Fruit fly (Drosophila melanogaster): ENCODE data around the gene alpha-Est9.
A peak's percentile ranks its signal among the peaks of the same experiment; 100 is the strongest.

alpha-Est9 gene

DNA sequence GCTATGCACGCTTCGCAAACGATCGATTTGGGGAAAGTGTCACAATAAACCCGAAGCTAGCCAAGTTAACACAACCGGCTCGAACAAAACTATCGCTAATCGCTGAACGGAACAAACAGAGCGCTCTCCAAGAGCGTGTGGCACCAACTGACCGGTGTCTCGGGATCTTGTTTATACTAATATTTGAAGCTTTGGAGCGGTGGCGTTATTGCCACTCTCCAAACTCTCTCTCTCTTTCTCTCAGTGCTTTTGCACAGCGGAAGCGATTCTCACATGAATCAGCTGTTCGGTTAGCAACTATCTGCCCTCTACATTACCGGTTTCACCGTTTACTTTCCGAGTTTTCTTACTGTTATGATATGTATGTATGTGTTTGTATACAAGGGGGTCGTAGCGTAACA, 13.4 kb downstream of the alpha-Est9 start:
- TF ChIP-seq pad (GFP tag; optimal IDR thresholded peaks at IDR 0.05) (peak; percentile 81), Clk (GFP tag; optimal IDR thresholded peaks at IDR 0.05) (no peak), kay (GFP tag; ENCODE audit: borderline replicate concordance) (no peak), cic (GFP tag; optimal IDR thresholded peaks at IDR 0.05) (peak; percentile 7), CG33017 (tag; optimal IDR thresholded peaks at IDR 0.05) (peak; percentile 31), cnc (optimal IDR thresholded peaks at IDR 0.05) (no peak), CG11617 (GFP tag; optimal IDR thresholded peaks at IDR 0.05) (no peak), tj (GFP tag; optimal IDR thresholded peaks at IDR 0.05) (no peak), Mnt (GFP tag; optimal IDR thresholded peaks at IDR 0.05) (no peak), ovo (GFP tag; optimal IDR thresholded peaks at IDR 0.05) (peak; percentile 95), CG12768 (GFP tag; optimal IDR thresholded peaks at IDR 0.05) (peak; percentile 4), CG1620 (GFP tag; optimal IDR thresholded peaks at IDR 0.05) (no peak), bab1 (GFP tag; optimal IDR thresholded peaks at IDR 0.05) (peak; percentile 50), CG7101 (tag; optimal IDR thresholded peaks at IDR 0.05) (peak; percentile 30), Crg-1 (GFP tag; optimal IDR thresholded peaks at IDR 0.05) (peak; percentile 7)

DNA sequence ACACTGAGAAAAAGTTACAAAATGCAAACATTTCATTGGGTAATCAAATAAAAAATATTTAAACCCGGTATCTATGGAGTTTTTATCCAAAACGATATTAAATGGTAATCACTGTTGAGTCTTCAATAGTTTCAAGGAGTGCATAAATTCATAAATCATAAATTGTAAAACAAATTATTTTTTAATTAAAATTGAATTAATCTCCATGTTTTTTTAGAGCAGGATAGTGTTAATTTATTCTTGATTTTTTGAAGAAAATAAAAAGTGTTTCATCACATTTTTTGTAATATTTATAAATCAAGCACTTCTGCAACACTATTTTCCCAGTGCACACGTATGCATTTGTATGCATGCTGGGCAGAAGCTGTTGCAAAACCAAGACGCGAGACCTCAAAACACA, 14.0 kb downstream of the alpha-Est9 start:
- TF ChIP-seq Hr96 (GFP tag; optimal IDR thresholded peaks at IDR 0.05) (no peak), CG12768 (GFP tag; optimal IDR thresholded peaks at IDR 0.05) (no peak), bab1 (GFP tag; optimal IDR thresholded peaks at IDR 0.05) (peak; percentile 48), CG7045 (GFP tag; optimal IDR thresholded peaks at IDR 0.05) (no peak)

- TF ChIP-seq kay (GFP tag; ENCODE audit: borderline replicate concordance) (no peak), tj (GFP tag; optimal IDR thresholded peaks at IDR 0.05) (peak; percentile 33), CG11617 (GFP tag; optimal IDR thresholded peaks at IDR 0.05) (no peak), cic (GFP tag; optimal IDR thresholded peaks at IDR 0.05) (no peak), cnc (optimal IDR thresholded peaks at IDR 0.05) (peak; percentile 17 to 92)
Measured at dm6 chr3R:7489902-7490301, 15.0 kb downstream of the alpha-Est9 start.

dm6 chr3R:7475708-7476107, 29.2 kb downstream of the alpha-Est9 start:
- no peak for TF ChIP-seq cic (GFP tag; optimal IDR thresholded peaks at IDR 0.05)

dm6 chr3R:7474616-7475120, 30.2 kb downstream of the alpha-Est9 start:
- peak; percentile 87 for TF ChIP-seq CG7045 (GFP tag; optimal IDR thresholded peaks at IDR 0.05)
- peak; percentile 74 for TF ChIP-seq CG1620 (GFP tag; optimal IDR thresholded peaks at IDR 0.05)
- TF ChIP-seq Clk (GFP tag; optimal IDR thresholded peaks at IDR 0.05): peak; percentile 72
- peak; percentile 97 for TF ChIP-seq CG12768 (GFP tag; optimal IDR thresholded peaks at IDR 0.05)
- peak; percentile 48 for TF ChIP-seq CG5204 (GFP tag; optimal IDR thresholded peaks at IDR 0.05)
- TF ChIP-seq cic (GFP tag; optimal IDR thresholded peaks at IDR 0.05): peak; percentile 91
- peak; percentile 72 for TF ChIP-seq Crg-1 (GFP tag; optimal IDR thresholded peaks at IDR 0.05)
- peak; percentile 80 for TF ChIP-seq toe (GFP tag; optimal IDR thresholded peaks at IDR 0.05)
- TF ChIP-seq CG14711 (tag; optimal IDR thresholded peaks at IDR 0.05): peak; percentile 33
- peak; percentile 71 for TF ChIP-seq CG33017 (tag; optimal IDR thresholded peaks at IDR 0.05)
- TF ChIP-seq ovo (GFP tag; optimal IDR thresholded peaks at IDR 0.05): peak; percentile 87
- TF ChIP-seq kay (GFP tag; ENCODE audit: borderline replicate concordance): no peak
- peak; percentile 82 for TF ChIP-seq pad (GFP tag; optimal IDR thresholded peaks at IDR 0.05)
- peak; percentile 94 for TF ChIP-seq tj (GFP tag; optimal IDR thresholded peaks at IDR 0.05)
- no peak for TF ChIP-seq cnc (optimal IDR thresholded peaks at IDR 0.05)
- TF ChIP-seq Hr96 (GFP tag; optimal IDR thresholded peaks at IDR 0.05): peak; percentile 83
- TF ChIP-seq bab1 (GFP tag; optimal IDR thresholded peaks at IDR 0.05): peak; percentile 86
- TF ChIP-seq CG7101 (tag; optimal IDR thresholded peaks at IDR 0.05): peak; percentile 79
- TF ChIP-seq Mnt (GFP tag; optimal IDR thresholded peaks at IDR 0.05): peak; percentile 80
- TF ChIP-seq CG11617 (GFP tag; optimal IDR thresholded peaks at IDR 0.05): peak; percentile 62

dm6 chr3R:7473767-7474254, 31.1 kb downstream of the alpha-Est9 start, which contains the start of gene CG1142:
Gene CG1142 (minus strand): TSS chr3R:7473781.
- peak; percentile 94 for TF ChIP-seq CG11617 (GFP tag; optimal IDR thresholded peaks at IDR 0.05)
- peak; percentile 98 for TF ChIP-seq CG7045 (GFP tag; optimal IDR thresholded peaks at IDR 0.05)
- peak; percentile 92 for TF ChIP-seq Clk (GFP tag; optimal IDR thresholded peaks at IDR 0.05)
- TF ChIP-seq ovo (GFP tag; optimal IDR thresholded peaks at IDR 0.05): peak; percentile 84
- TF ChIP-seq bab1 (GFP tag; optimal IDR thresholded peaks at IDR 0.05): peak; percentile 99
- TF ChIP-seq tj (GFP tag; optimal IDR thresholded peaks at IDR 0.05): peak; percentile 79
- TF ChIP-seq pad (GFP tag; optimal IDR thresholded peaks at IDR 0.05): peak; percentile 85
- TF ChIP-seq cic (GFP tag; optimal IDR thresholded peaks at IDR 0.05): peak; percentile 29
- no peak for TF ChIP-seq cnc (optimal IDR thresholded peaks at IDR 0.05)
- peak; percentile 97 for TF ChIP-seq CG7101 (tag; optimal IDR thresholded peaks at IDR 0.05)
- TF ChIP-seq Hr96 (GFP tag; optimal IDR thresholded peaks at IDR 0.05): peak; percentile 89
- peak; percentile 92 for TF ChIP-seq toe (GFP tag; optimal IDR thresholded peaks at IDR 0.05)
- peak; percentile 94 for TF ChIP-seq CG14711 (tag; optimal IDR thresholded peaks at IDR 0.05)
- peak; percentile 89 for TF ChIP-seq kay (GFP tag; ENCODE audit: borderline replicate concordance)
- peak; percentile 64 for TF ChIP-seq Mnt (GFP tag; optimal IDR thresholded peaks at IDR 0.05)
- peak; percentile 94 for TF ChIP-seq CG1620 (GFP tag; optimal IDR thresholded peaks at IDR 0.05)
- peak; percentile 92 for TF ChIP-seq CG12768 (GFP tag; optimal IDR thresholded peaks at IDR 0.05)
- peak; percentile 94 for TF ChIP-seq CG5204 (GFP tag; optimal IDR thresholded peaks at IDR 0.05)
- peak; percentile 90 for TF ChIP-seq Crg-1 (GFP tag; optimal IDR thresholded peaks at IDR 0.05)
- peak; percentile 98 for TF ChIP-seq CG33017 (tag; optimal IDR thresholded peaks at IDR 0.05)
